Worm (Caenorhabditis elegans): ENCODE results near the gene Y47D7A.13.
"Not testable (repeated sequence)": the region's sequence is repeated elsewhere in the genome, so short reads cannot be mapped to it uniquely, and the experiment has no call there.

DNA sequence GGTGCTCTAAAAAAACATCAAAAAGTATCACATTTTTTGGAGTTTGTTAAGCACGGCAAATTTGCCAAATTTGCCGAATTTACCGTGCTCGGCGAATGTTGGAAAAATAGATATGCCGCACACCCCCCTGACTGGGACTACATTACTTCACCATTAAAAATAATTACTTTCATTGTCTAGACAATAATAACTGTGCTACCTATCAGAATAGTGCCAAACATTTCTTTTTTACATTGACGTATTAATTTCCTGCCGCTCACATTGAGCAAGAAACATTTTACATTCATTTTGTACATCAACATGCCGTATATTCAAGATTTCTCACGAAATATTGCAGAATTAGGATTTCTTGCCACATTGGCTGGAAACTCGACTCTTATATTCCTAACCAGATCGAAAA lies 38.8 kb upstream of the Y47D7A.13 start, which contains the start of gene str-35:
- TF ChIP-seq B0336.3, ceh-40 (GFP tag; IDR thresholded peaks at IDR 0.05): not testable (repeated sequence)
